Worm (Caenorhabditis elegans): ENCODE results near the gene K02D10.3.

K02D10.3 gene

DNA sequence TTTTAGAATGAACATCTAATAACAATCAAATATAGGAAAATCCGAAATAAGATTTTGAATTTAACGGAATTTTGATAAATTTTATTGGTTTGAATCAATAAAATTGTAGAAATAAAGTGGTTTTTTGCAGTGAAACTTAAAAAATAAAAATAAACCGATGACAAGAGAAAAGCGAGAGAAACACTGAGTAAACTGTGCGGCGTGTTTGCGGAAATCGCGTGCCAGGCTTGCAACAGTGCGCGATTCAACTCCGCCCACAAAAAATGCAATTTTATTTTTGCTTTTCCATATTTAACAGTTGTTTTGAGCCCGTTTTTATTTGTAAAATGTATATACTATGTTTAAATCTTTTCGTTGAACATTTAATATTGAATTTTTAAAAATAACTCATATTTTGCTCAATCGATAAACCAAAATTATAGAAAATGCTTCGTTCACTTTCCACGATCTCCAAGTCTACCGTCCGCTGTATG, 3.8 kb downstream of the K02D10.3 start, which contains the start of gene mtss-1 (continued):
- TF ChIP-seq nhr-102 (tag; optimal IDR thresholded peaks at IDR 0.05) (peak; percentile 43), mep-1 (tag; optimal IDR thresholded peaks at IDR 0.05) (peak; percentile 59), dpl-1 (GFP tag; optimal IDR thresholded peaks at IDR 0.05) (peak; percentile 50), hlh-11 (tag; optimal IDR thresholded peaks at IDR 0.05) (peak; percentile 33), daf-12 (tag; optimal IDR thresholded peaks at IDR 0.05) (no peak), nhr-6 (tag; optimal IDR thresholded peaks at IDR 0.05) (peak; percentile 11), egl-27 (tag; optimal IDR thresholded peaks at IDR 0.05) (no peak), arid-1 (GFP tag; conservative IDR thresholded peaks at IDR 0.05) (0 out of 2 replicates have a peak, but pooled peaks have one; percentile 53), lin-38 (GFP tag; IDR thresholded peaks at IDR 0.05) (peak; percentile 67), ceh-62 (tag; optimal IDR thresholded peaks at IDR 0.05) (no peak), spr-1 (tag; optimal IDR thresholded peaks at IDR 0.05) (peak; percentile 41), fos-1 (tag; optimal IDR thresholded peaks at IDR 0.05) (no peak), set-16 (GFP tag; IDR thresholded peaks at IDR 0.05) (no peak), mxl-3 (GFP tag; optimal IDR thresholded peaks at IDR 0.05) (peak; percentile 13), Y75B8A.6 (GFP tag; IDR thresholded peaks at IDR 0.05) (no peak), daf-19 (GFP tag; conservative IDR thresholded peaks at IDR 0.05) (no peak), nhr-111 (GFP tag; optimal IDR thresholded peaks at IDR 0.05) (no peak), mes-2 (tag; optimal IDR thresholded peaks at IDR 0.05; ENCODE audit: poor library complexity, severe bottlenecking) (peak; percentile 86), rbr-2 (tag; optimal IDR thresholded peaks at IDR 0.05) (peak; percentile 26), nhr-41 (GFP tag; IDR thresholded peaks at IDR 0.05) (no peak)

DNA sequence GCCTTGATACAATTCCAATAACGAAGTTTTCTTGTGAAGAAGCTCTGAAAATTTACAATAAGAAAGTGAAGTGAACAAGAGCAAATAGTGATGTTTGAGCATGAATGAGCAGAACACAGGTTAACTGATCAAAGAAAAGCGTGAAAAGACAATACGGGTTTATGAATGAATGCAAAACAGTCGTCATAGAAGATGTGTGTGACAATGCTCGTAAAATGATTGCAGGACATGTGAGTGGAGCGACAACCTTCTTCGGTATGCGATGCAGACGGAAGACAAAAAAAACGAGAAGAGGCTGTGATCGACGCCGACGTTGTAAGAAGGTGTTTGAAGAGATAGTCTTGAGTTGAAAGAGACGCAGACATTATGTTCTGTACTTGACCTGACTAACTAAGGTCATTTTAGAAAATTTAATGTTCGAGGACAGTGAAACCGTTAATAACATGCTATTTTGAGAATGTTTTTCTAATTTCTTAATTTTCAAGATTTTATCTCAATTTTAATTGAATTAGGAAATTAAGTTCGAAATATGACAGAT, 4.4 kb downstream of the K02D10.3 start, which contains the start of gene mig-22:
mig-22 (minus strand) TSS at position 51 of the 538 bp plus-strand sequence.
- TF ChIP-seq php-3 (GFP tag; IDR thresholded peaks at IDR 0.05) (no peak), aha-1 (tag) (peak; percentile 85), unc-62 (GFP tag; optimal IDR thresholded peaks at IDR 0.05 in 1 of 2) (peak in 1 of 2 experiments; percentile 83), unc-62 (tag; optimal IDR thresholded peaks at IDR 0.05) (no peak), lir-3 (tag; optimal IDR thresholded peaks at IDR 0.05) (no peak), mxl-3 (GFP tag; optimal IDR thresholded peaks at IDR 0.05) (peak; percentile 38), hlh-30 (tag; optimal IDR thresholded peaks at IDR 0.05; ENCODE audit: insufficient read depth) (peak; percentile 24)

DNA sequence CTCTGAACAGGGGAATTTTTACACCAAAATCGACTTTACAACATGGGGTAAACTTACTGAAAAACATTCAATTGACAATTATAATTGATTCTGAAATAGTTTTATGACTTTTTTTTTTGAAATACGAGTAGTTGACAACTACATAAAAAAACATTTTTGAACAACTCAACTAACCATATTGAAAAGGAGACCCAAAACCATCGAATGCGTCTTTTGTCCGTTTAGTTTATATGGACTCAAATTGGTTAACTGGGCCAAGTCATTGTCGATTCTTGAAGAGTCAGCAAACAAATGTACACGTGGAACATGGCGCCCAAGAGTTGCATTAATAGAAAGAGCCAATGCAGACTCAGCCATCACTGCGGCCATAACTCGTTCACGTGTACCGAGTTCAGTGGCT, 5.3 kb downstream of the K02D10.3 start:
- no peak for TF ChIP-seq daf-16 (GFP tag; optimal IDR thresholded peaks at IDR 0.05)
- no peak for TF ChIP-seq daf-16 (tag; optimal IDR thresholded peaks at IDR 0.05)
- peak; percentile 94 for TF ChIP-seq aha-1 (tag)
- no peak for TF ChIP-seq duxl-1 (tag; optimal IDR thresholded peaks at IDR 0.05; ENCODE audit: poor library complexity)
- no peak for TF ChIP-seq Y105C5A.15 (GFP tag; IDR thresholded peaks at IDR 0.05)

DNA sequence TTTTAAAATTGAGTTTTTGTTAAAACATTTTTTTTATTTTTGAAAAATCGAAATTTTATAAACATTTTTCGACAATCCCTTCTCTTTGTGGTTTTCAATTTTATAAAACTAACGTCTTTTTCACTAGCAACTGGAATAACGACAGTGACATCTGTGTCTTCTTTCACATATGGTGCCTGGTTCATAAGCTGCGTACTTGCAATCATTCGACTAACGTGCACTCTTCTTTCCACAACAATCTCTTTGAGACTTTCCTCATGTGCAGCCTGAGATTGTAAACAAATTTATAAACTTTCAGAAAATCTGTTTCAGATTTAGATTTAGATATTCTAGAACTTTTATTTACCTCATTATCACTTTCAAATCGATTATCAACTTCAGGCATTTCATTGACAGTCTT, 6.7 kb downstream of the K02D10.3 start:
- no peak for TF ChIP-seq lin-29 (GFP tag; IDR thresholded peaks at IDR 0.05)
- TF ChIP-seq ama-1 (optimal IDR thresholded peaks at IDR 0.05): no peak
- no peak for TF ChIP-seq mxl-3 (GFP tag; optimal IDR thresholded peaks at IDR 0.05)
- no peak for TF ChIP-seq set-16 (GFP tag; IDR thresholded peaks at IDR 0.05)
- no peak for TF ChIP-seq cey-2 (tag; optimal IDR thresholded peaks at IDR 0.05; ENCODE audit: borderline replicate concordance, insufficient read depth)
- no peak for TF ChIP-seq ceh-62 (tag; optimal IDR thresholded peaks at IDR 0.05)
- TF ChIP-seq lin-15B (tag; optimal IDR thresholded peaks at IDR 0.05): no peak
- TF ChIP-seq snpc-1.2 (GFP tag; IDR thresholded peaks at IDR 0.05): no peak
- TF ChIP-seq tag-97 (GFP tag; IDR thresholded peaks at IDR 0.05): no peak
- no peak for TF ChIP-seq zip-2 (tag; optimal IDR thresholded peaks at IDR 0.05)
- no peak for TF ChIP-seq unc-62 (GFP tag; optimal IDR thresholded peaks at IDR 0.05 in 1 of 2)
- no peak for TF ChIP-seq unc-62 (tag; optimal IDR thresholded peaks at IDR 0.05)
- no peak for TF ChIP-seq Y105C5A.15 (GFP tag; IDR thresholded peaks at IDR 0.05)
- TF ChIP-seq dmd-8 (GFP tag; IDR thresholded peaks at IDR 0.05): no peak

Measured in whole organism, L4 larva.